Fruit fly (Drosophila melanogaster) whole organism, adult: ENCODE data around the gene Fdx2.

ENCODE experiments used
- CG11617 ChIP-seq: fragments of 200-800 bp; sonication (Bioruptor generic); optimal IDR thresholded peaks from 2 replicates; lab custom pipeline; 2017; ENCODE audit warnings: mild to moderate bottlenecking, missing biosample characterization, missing genetic modification reagents, missing genetic modification characterization
- CG1620 ChIP-seq: fragments of 200-800 bp; sonication (Bioruptor generic); optimal IDR thresholded peaks from 2 replicates; lab custom pipeline; 2016; ENCODE audit warnings: missing biosample characterization, missing genetic modification characterization
- CG33017 ChIP-seq: fragments of 200-800 bp; sonication (Bioruptor generic); optimal IDR thresholded peaks from 2 replicates; lab custom pipeline; 2018; ENCODE audit warnings: missing biosample characterization, mild to moderate bottlenecking, missing genetic modification characterization, moderate library complexity
- CG5204 ChIP-seq: fragments of 200-800 bp; sonication (Bioruptor generic); optimal IDR thresholded peaks from 2 replicates; lab custom pipeline; 2016; ENCODE audit warnings: missing biosample characterization, missing genetic modification characterization
- CG7045 ChIP-seq: fragments of 200-800 bp; sonication (Bioruptor generic); optimal IDR thresholded peaks from 2 replicates; lab custom pipeline; 2017; ENCODE audit warnings: missing biosample characterization, mild to moderate bottlenecking, missing genetic modification characterization
- CG7101 ChIP-seq: fragments of 200-800 bp; sonication (Bioruptor generic); optimal IDR thresholded peaks from 2 replicates; lab custom pipeline; 2018; ENCODE audit warnings: missing biosample characterization, mild to moderate bottlenecking, missing genetic modification characterization, moderate library complexity
- Hr96 ChIP-seq: fragments of 200-800 bp; sonication (Bioruptor generic); optimal IDR thresholded peaks from 2 replicates; lab custom pipeline; 2016; ENCODE audit warnings: missing biosample characterization, missing genetic modification characterization
- Mnt ChIP-seq: fragments of 200-800 bp; sonication (Bioruptor generic); optimal IDR thresholded peaks from 2 replicates; lab custom pipeline; 2016; ENCODE audit warnings: missing biosample characterization, mild to moderate bottlenecking, missing genetic modification characterization
- cnc ChIP-seq, 2 experiments: fragments of >200 bp; optimal IDR thresholded peaks; 2 replicates each; lab custom pipeline; 2017
- kay ChIP-seq: fragments of 200-800 bp; sonication (Bioruptor generic); peaks from one replicate; lab custom pipeline; 2016; ENCODE audit warnings: missing biosample characterization, missing genetic modification characterization, borderline replicate concordance
- ovo ChIP-seq: fragments of 200-800 bp; sonication (Bioruptor generic); optimal IDR thresholded peaks from 2 replicates; lab custom pipeline; 2016; ENCODE audit warnings: missing biosample characterization, missing genetic modification characterization
- tj ChIP-seq: fragments of 200-800 bp; sonication (Bioruptor generic); optimal IDR thresholded peaks from 3 replicates; lab custom pipeline; 2017; ENCODE audit warnings: missing biosample characterization, mild to moderate bottlenecking, missing genetic modification characterization, moderate library complexity

DNA sequence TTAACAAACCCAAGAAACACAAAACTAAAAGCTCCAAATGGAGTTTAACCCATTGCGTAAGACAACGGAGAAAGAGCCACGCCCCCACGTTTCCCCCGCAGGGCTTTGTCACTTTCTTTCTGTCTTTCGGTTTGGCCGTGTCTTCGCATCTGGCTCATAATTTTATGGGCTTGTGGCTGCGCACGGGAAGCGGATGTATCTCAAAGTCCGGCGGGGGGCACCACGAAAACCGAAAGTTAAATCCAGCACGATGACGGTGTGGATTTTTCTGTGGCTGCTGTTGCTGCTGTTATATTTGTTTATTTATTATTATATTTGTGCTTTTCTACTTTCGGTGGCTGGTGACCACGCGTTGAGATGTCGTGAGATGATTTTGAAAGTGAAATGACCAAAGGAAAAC lies 4.5 kb downstream of the Fdx2 start:
- no peak for TF ChIP-seq CG33017
- no peak for TF ChIP-seq tj (GFP tag; lab: Kevin White, UChicago)
- no peak for TF ChIP-seq CG5204 (GFP tag; lab: Kevin White, UChicago)
- no peak for TF ChIP-seq CG7101 (tag; lab: Kevin White, UChicago)
- TF ChIP-seq CG7045 (GFP tag; lab: Kevin White, UChicago): no peak
- no peak for TF ChIP-seq ovo (GFP tag; lab: Kevin White, UChicago)
- no peak for TF ChIP-seq Hr96 (GFP tag; lab: Kevin White, UChicago)
- no peak for TF ChIP-seq cnc (optimal IDR thresholded peaks at IDR 0.05; lab: Kevin White, UChicago)
- no peak for TF ChIP-seq CG11617 (GFP tag; lab: Kevin White, UChicago)
- no peak for TF ChIP-seq CG1620 (GFP tag; lab: Kevin White, UChicago)
- TF ChIP-seq Mnt (GFP tag; lab: Kevin White, UChicago): no peak
- TF ChIP-seq kay (GFP tag; lab: Kevin White, UChicago): no peak
